Worm (Caenorhabditis elegans) whole organism, late embryonic: ENCODE results near the gene orc-1.

Experiments
- K09A11.1 ChIP-seq: sonication (generic microtip); optimal IDR thresholded peaks from 2 replicates; lab custom pipeline; 2017; ENCODE audit warnings: antibody characterized with exemption, mild to moderate bottlenecking, missing genetic modification characterization, missing compliant biosample characterization; ENCODE audit not compliant: insufficient read depth
- ama-1 ChIP-seq: fragments of 150-350 bp; optimal IDR thresholded peaks from 2 replicates; lab custom pipeline; 2014
- fkh-10 ChIP-seq: fragments of 150-350 bp; optimal IDR thresholded peaks from 2 replicates; lab custom pipeline; 2014; ENCODE audit warnings: missing biosample characterization, missing genetic modification reagents, missing genetic modification characterization
- mec-3 ChIP-seq: sonication (generic microtip); optimal IDR thresholded peaks from 2 replicates; lab custom pipeline; 2016; ENCODE audit warnings: borderline replicate concordance, missing genetic modification characterization, missing compliant biosample characterization
- sox-2 ChIP-seq: fragments of 200-800 bp; sonication (Bioruptor generic); IDR thresholded peaks from 2 replicates; pipeline ENCODE4 v1.3.6; 2022; ENCODE audit warnings: missing genetic modification reagents, missing genetic modification characterization, missing compliant biosample characterization
- tbx-2 ChIP-seq: sonication (generic microtip); optimal IDR thresholded peaks from 2 replicates; lab custom pipeline; 2016; ENCODE audit warnings: missing genetic modification characterization, missing compliant biosample characterization

ce11 chrIII:10615166-10615565 is 27.8 kb upstream of the orc-1 start, which contains the start of gene mrpl-22:
- TF ChIP-seq tbx-2 (tag; lab: Kevin White, UChicago) (no peak), K09A11.1 (tag; lab: Kevin White, UChicago) (no peak), sox-2 (GFP tag; lab: Robert Waterston, UW) (no peak), fkh-10 (no peak), ama-1 (lab: Kevin White, UChicago) (no peak), mec-3 (tag; lab: Kevin White, UChicago) (no peak)
